Fruit fly (Drosophila melanogaster): ENCODE measurements around the gene CG43740.

The CG43740 gene

dm6 chrX:10367801-10368203, 34.4 kb downstream of the CG43740 start, which contains the start of gene CG17841 (continued):
- TF ChIP-seq HLH4C (GFP tag; IDR thresholded peaks at IDR 0.05; ENCODE audit: partially characterized antibody) (peak; percentile 65), MTF-1 (GFP tag; optimal IDR thresholded peaks at IDR 0.05; ENCODE audit: borderline replicate concordance) (no peak), CG11723 (GFP tag; optimal IDR thresholded peaks at IDR 0.05) (no peak), Dll (GFP tag; IDR thresholded peaks at IDR 0.05; ENCODE audit: partially characterized antibody) (peak; percentile 60; the same call in 1 of the 4 replicates), pros (GFP tag; optimal IDR thresholded peaks at IDR 0.05) (no peak), lmd (GFP tag; IDR thresholded peaks at IDR 0.05) (no peak), Fer1 (GFP tag; optimal IDR thresholded peaks at IDR 0.05) (peak; percentile 5), CG7556 (GFP tag; optimal IDR thresholded peaks at IDR 0.05) (no peak), CG12299 (tag; optimal IDR thresholded peaks at IDR 0.05) (no peak), CG8290 (GFP tag; optimal IDR thresholded peaks at IDR 0.05) (no peak), CG8290 (tag; optimal IDR thresholded peaks at IDR 0.05) (peak; percentile 1 to 11), Oli (tag; optimal IDR thresholded peaks at IDR 0.05) (no peak), chinmo (GFP tag; IDR thresholded peaks at IDR 0.05; ENCODE audit: partially characterized antibody) (0 out of 4 replicates have a peak, but pooled peaks have one; percentile 26), Six4 (GFP tag; optimal IDR thresholded peaks at IDR 0.05) (no peak), gcm2 (GFP tag; optimal IDR thresholded peaks at IDR 0.05) (no peak), cad (GFP tag; optimal IDR thresholded peaks at IDR 0.05) (no peak), tll (GFP tag; optimal IDR thresholded peaks at IDR 0.05) (no peak), CG17612 (GFP tag; IDR thresholded peaks at IDR 0.05) (no peak), en (GFP tag; optimal IDR thresholded peaks at IDR 0.05) (no peak), Dek (tag; optimal IDR thresholded peaks at IDR 0.05) (no peak), cas (GFP tag; IDR thresholded peaks at IDR 0.05) (no peak), inv (GFP tag; IDR thresholded peaks at IDR 0.05; ENCODE audit: partially characterized antibody) (no peak), eve (GFP tag; optimal IDR thresholded peaks at IDR 0.05) (no peak), CG16863 (GFP tag; optimal IDR thresholded peaks at IDR 0.05) (no peak), Sry-δ (GFP tag; optimal IDR thresholded peaks at IDR 0.05) (peak; percentile 75), eyg (GFP tag; optimal IDR thresholded peaks at IDR 0.05) (no peak), ken (GFP tag; IDR thresholded peaks at IDR 0.05) (no peak), CG14014 (GFP tag; IDR thresholded peaks at IDR 0.05) (no peak), Hmr (GFP tag; optimal IDR thresholded peaks at IDR 0.05) (peak; percentile 15), CG8359 (GFP tag; optimal IDR thresholded peaks at IDR 0.05; ENCODE audit: borderline replicate concordance) (no peak), Nf-YB (GFP tag; optimal IDR thresholded peaks at IDR 0.05) (no peak), emc (GFP tag; optimal IDR thresholded peaks at IDR 0.05) (no peak), Dip3 (GFP tag; optimal IDR thresholded peaks at IDR 0.05) (no peak), Hand (GFP tag; optimal IDR thresholded peaks at IDR 0.05) (no peak), CG17361 (GFP tag; IDR thresholded peaks at IDR 0.05) (no peak), NC2β (GFP tag; optimal IDR thresholded peaks at IDR 0.05) (no peak), CG13123 (GFP tag; optimal IDR thresholded peaks at IDR 0.05) (no peak), CG34376 (GFP tag; optimal IDR thresholded peaks at IDR 0.05) (no peak), CG7963 (GFP tag; IDR thresholded peaks at IDR 0.05; ENCODE audit: partially characterized antibody) (0 out of 3 replicates have a peak, but pooled peaks have one; percentile 38), CG18599 (GFP tag; optimal IDR thresholded peaks at IDR 0.05) (no peak), trem (tag; optimal IDR thresholded peaks at IDR 0.05) (peak; percentile 74), tna (GFP tag; IDR thresholded peaks at IDR 0.05; ENCODE audit: partially characterized antibody) (0 out of 2 replicates have a peak, but pooled peaks have one; percentile 12), az2 (GFP tag; optimal IDR thresholded peaks at IDR 0.05) (no peak), Lpt (GFP tag; optimal IDR thresholded peaks at IDR 0.05) (no peak), abd-A (tag; optimal IDR thresholded peaks at IDR 0.05) (no peak), CG17802 (tag; optimal IDR thresholded peaks at IDR 0.05) (no peak), Fer3 (tag; optimal IDR thresholded peaks at IDR 0.05) (no peak), TFAM (GFP tag; optimal IDR thresholded peaks at IDR 0.05) (no peak), CG11398 (GFP tag; optimal IDR thresholded peaks at IDR 0.05) (no peak), CG18476 (GFP tag; optimal IDR thresholded peaks at IDR 0.05) (no peak)

Data from whole organism, embryonic.